Fruit fly (Drosophila melanogaster) whole organism, embryonic: Measurements from ENCODE around the gene CG7329.
A peak's percentile ranks its signal among the peaks of the same experiment; 100 is the strongest.

Experiments used
- Ada2b ChIP-seq: fragments of 200-800 bp; sonication (Bioruptor generic); IDR thresholded peaks from 2 replicates; pipeline ENCODE4 v1.3.6; 2022; ENCODE audit warnings: missing biosample characterization, missing genetic modification characterization
- Antp ChIP-seq: fragments of 200-800 bp; sonication (Bioruptor generic); optimal IDR thresholded peaks from 3 replicates; lab custom pipeline; 2016; ENCODE audit warnings: missing biosample characterization, missing genetic modification characterization
- CG10959 ChIP-seq: fragments of 200-800 bp; sonication (Bioruptor generic); IDR thresholded peaks from 2 replicates; pipeline ENCODE4 v1.3.6; 2022; ENCODE audit warnings: missing biosample characterization, missing genetic modification characterization
- CG11504 ChIP-seq: fragments of 200-800 bp; sonication (Bioruptor generic); optimal IDR thresholded peaks from 3 replicates; lab custom pipeline; 2019; ENCODE audit warnings: missing biosample characterization, mild to moderate bottlenecking, missing genetic modification characterization, moderate library complexity
- CG11695 ChIP-seq: fragments of 200-800 bp; sonication (Bioruptor generic); IDR thresholded peaks from 3 replicates; pipeline ENCODE4 v1.3.6; 2022; ENCODE audit warnings: missing biosample characterization, missing genetic modification characterization
- CG11696 ChIP-seq: fragments of 200-800 bp; sonication (Bioruptor generic); IDR thresholded peaks from 2 replicates; pipeline ENCODE4 v1.3.6; 2022; ENCODE audit warnings: missing biosample characterization, missing genetic modification characterization
- CG11723 ChIP-seq: fragments of 200-800 bp; sonication (Bioruptor generic); optimal IDR thresholded peaks from 2 replicates; lab custom pipeline; 2017; ENCODE audit warnings: missing biosample characterization, mild to moderate bottlenecking, missing genetic modification characterization
- CG12104 ChIP-seq: fragments of 200-800 bp; sonication (Bioruptor generic); optimal IDR thresholded peaks from 3 replicates; lab custom pipeline; 2016; ENCODE audit warnings: missing biosample characterization, missing genetic modification characterization
- CG12299 ChIP-seq: fragments of 200-800 bp; sonication (Bioruptor generic); optimal IDR thresholded peaks from 2 replicates; lab custom pipeline; 2018; ENCODE audit warnings: missing biosample characterization, mild to moderate bottlenecking, missing genetic modification characterization
- CG13624 ChIP-seq: fragments of 200-800 bp; sonication (Bioruptor generic); optimal IDR thresholded peaks from 2 replicates; lab custom pipeline; 2016; ENCODE audit warnings: missing biosample characterization, missing genetic modification characterization
- CG14441 ChIP-seq: fragments of 200-800 bp; sonication (Bioruptor generic); IDR thresholded peaks from 2 replicates; pipeline ENCODE4 v1.3.6; 2022; ENCODE audit warnings: missing biosample characterization, missing genetic modification characterization
- CG14965 ChIP-seq: fragments of 200-800 bp; sonication (Bioruptor generic); optimal IDR thresholded peaks from 2 replicates; lab custom pipeline; 2016; ENCODE audit warnings: missing biosample characterization, missing genetic modification characterization, borderline replicate concordance
- CG15269 ChIP-seq: fragments of 200-800 bp; sonication (Bioruptor generic); optimal IDR thresholded peaks from 2 replicates; lab custom pipeline; 2018; ENCODE audit warnings: missing biosample characterization, mild to moderate bottlenecking, missing genetic modification characterization, moderate library complexity
- CG15601 ChIP-seq: fragments of 200-800 bp; sonication (Bioruptor generic); optimal IDR thresholded peaks from 3 replicates; lab custom pipeline; 2019; ENCODE audit warnings: missing biosample characterization, mild to moderate bottlenecking, missing genetic modification characterization, moderate library complexity
- CG16813 ChIP-seq: fragments of 200-800 bp; sonication (Bioruptor generic); IDR thresholded peaks from 3 replicates; pipeline ENCODE4 v1.3.6; 2022; ENCODE audit warnings: missing biosample characterization, missing genetic modification characterization; ENCODE audit not compliant: partially characterized antibody
- CG17829 ChIP-seq: fragments of 200-800 bp; optimal IDR thresholded peaks from 2 replicates; lab custom pipeline; 2019; ENCODE audit warnings: missing biosample characterization, mild to moderate bottlenecking, missing genetic modification characterization, moderate library complexity
- CG30020 ChIP-seq: fragments of 200-800 bp; optimal IDR thresholded peaks from 2 replicates; lab custom pipeline; 2019; ENCODE audit warnings: missing biosample characterization, mild to moderate bottlenecking, missing genetic modification characterization, moderate library complexity
- CG3065 ChIP-seq: fragments of 200-800 bp; sonication (Bioruptor generic); optimal IDR thresholded peaks from 2 replicates; lab custom pipeline; 2016; ENCODE audit warnings: missing biosample characterization, missing genetic modification characterization
- CG6854 ChIP-seq: fragments of 200-800 bp; sonication (Bioruptor generic); optimal IDR thresholded peaks from 3 replicates; lab custom pipeline; 2017; ENCODE audit warnings: missing biosample characterization, mild to moderate bottlenecking, missing genetic modification characterization
- CG7839 ChIP-seq: fragments of 200-800 bp; sonication (Bioruptor generic); optimal IDR thresholded peaks from 3 replicates; lab custom pipeline; 2018; ENCODE audit warnings: missing biosample characterization, mild to moderate bottlenecking, missing genetic modification characterization, moderate library complexity
- CG8388 ChIP-seq: fragments of 200-800 bp; sonication (Bioruptor generic); optimal IDR thresholded peaks from 2 replicates; lab custom pipeline; 2019; ENCODE audit warnings: missing biosample characterization, mild to moderate bottlenecking, missing genetic modification characterization, moderate library complexity
- CG8478 ChIP-seq: fragments of >200 bp; optimal IDR thresholded peaks from 2 replicates; lab custom pipeline; 2018
- CG9932 ChIP-seq: fragments of 200-800 bp; sonication (Bioruptor generic); IDR thresholded peaks from 2 replicates; pipeline ENCODE4 v1.3.6; 2022; ENCODE audit warnings: missing biosample characterization, missing genetic modification characterization
- Deaf1 ChIP-seq: fragments of 200-800 bp; optimal IDR thresholded peaks from 3 replicates; lab custom pipeline; 2019; ENCODE audit warnings: missing biosample characterization, mild to moderate bottlenecking, missing genetic modification characterization, moderate library complexity
- Doc3 ChIP-seq: fragments of 200-800 bp; sonication (Bioruptor generic); IDR thresholded peaks from 3 replicates; pipeline ENCODE4 v1.3.6; 2022; ENCODE audit warnings: missing biosample characterization, missing genetic modification characterization; ENCODE audit not compliant: partially characterized antibody
- Dref ChIP-seq: fragments of 200-800 bp; sonication (Bioruptor generic); IDR thresholded peaks from 2 replicates; pipeline ENCODE4 v1.3.6; 2022; ENCODE audit warnings: missing biosample characterization, missing genetic modification characterization
- Fer2 ChIP-seq: fragments of 200-800 bp; sonication (Bioruptor generic); optimal IDR thresholded peaks from 2 replicates; lab custom pipeline; 2018; ENCODE audit warnings: missing biosample characterization, mild to moderate bottlenecking, missing genetic modification characterization, moderate library complexity
- GATAe ChIP-seq: fragments of 200-800 bp; sonication (Bioruptor generic); conservative IDR thresholded peaks from 2 replicates; pipeline ENCODE4 v1.3.6; 2022; ENCODE audit warnings: missing biosample characterization, missing genetic modification characterization
- H2.0 ChIP-seq: fragments of 200-800 bp; sonication (Bioruptor generic); IDR thresholded peaks from 2 replicates; pipeline ENCODE4 v1.3.6; 2022; ENCODE audit warnings: missing biosample characterization, missing genetic modification characterization
- HLH54F ChIP-seq: fragments of 200-800 bp; sonication (Bioruptor generic); optimal IDR thresholded peaks from 3 replicates; lab custom pipeline; 2016; ENCODE audit warnings: missing biosample characterization, missing genetic modification characterization
- Hr51 ChIP-seq, 2 experiments: fragments of 200-800 bp; sonication (Bioruptor generic); optimal IDR thresholded peaks; 2 replicates in 1 of 2; 3 replicates in 1 of 2; lab custom pipeline; 2016 to 2018; ENCODE audit warnings: missing biosample characterization in 2 of 2, missing genetic modification characterization in 2 of 2, mild to moderate bottlenecking in 1 of 2, moderate library complexity in 1 of 2
- Hr78 ChIP-seq, 2 experiments: fragments of 200-800 bp in 1 of 2; fragments of >200 bp in 1 of 2; sonication (Bioruptor generic) in 1 of 2; optimal IDR thresholded peaks; 2 replicates each; lab custom pipeline; 2017 to 2019; ENCODE audit warnings: missing biosample characterization in 2 of 2, missing genetic modification characterization in 2 of 2, mild to moderate bottlenecking in 1 of 2, moderate library complexity in 1 of 2
- Lhr ChIP-seq: fragments of 200-800 bp; sonication (Bioruptor generic); optimal IDR thresholded peaks from 3 replicates; lab custom pipeline; 2017; ENCODE audit warnings: mild to moderate bottlenecking, missing biosample characterization, missing genetic modification reagents, missing genetic modification characterization
- NC2β ChIP-seq: fragments of 200-800 bp; sonication (Bioruptor generic); optimal IDR thresholded peaks from 2 replicates; lab custom pipeline; 2016; ENCODE audit warnings: missing biosample characterization, missing genetic modification characterization
- Nf-YB ChIP-seq: fragments of 200-800 bp; sonication (Bioruptor generic); optimal IDR thresholded peaks from 3 replicates; lab custom pipeline; 2019; ENCODE audit warnings: missing biosample characterization, mild to moderate bottlenecking, missing genetic modification characterization, moderate library complexity
- Xrp1 ChIP-seq: fragments of 200-800 bp; sonication (Bioruptor generic); IDR thresholded peaks from 2 replicates; pipeline ENCODE4 v1.3.6; 2022; ENCODE audit warnings: missing biosample characterization, missing genetic modification characterization
- abd-A ChIP-seq: fragments of 200-800 bp; sonication (Bioruptor generic); optimal IDR thresholded peaks from 3 replicates; lab custom pipeline; 2019; ENCODE audit warnings: missing biosample characterization, mild to moderate bottlenecking, missing genetic modification characterization, moderate library complexity
- dmrt11E ChIP-seq: fragments of 200-800 bp; sonication (Bioruptor generic); optimal IDR thresholded peaks from 3 replicates; lab custom pipeline; 2018; ENCODE audit warnings: missing biosample characterization, mild to moderate bottlenecking, missing genetic modification characterization, moderate library complexity
- gce ChIP-seq: fragments of 200-800 bp; sonication (Bioruptor generic); IDR thresholded peaks from 3 replicates; pipeline ENCODE4 v1.3.6; 2022; ENCODE audit warnings: missing biosample characterization, missing genetic modification characterization
- gro ChIP-seq: fragments of 200-800 bp; sonication (Bioruptor generic); optimal IDR thresholded peaks from 2 replicates; lab custom pipeline; 2016; ENCODE audit warnings: missing biosample characterization, missing genetic modification characterization
- kay ChIP-seq: fragments of 200-800 bp; sonication (Bioruptor generic); optimal IDR thresholded peaks from 2 replicates; lab custom pipeline; 2016; ENCODE audit warnings: missing biosample characterization, missing genetic modification characterization
- lbe ChIP-seq: fragments of 200-800 bp; sonication (Bioruptor generic); optimal IDR thresholded peaks from 2 replicates; lab custom pipeline; 2016; ENCODE audit warnings: missing biosample characterization, mild to moderate bottlenecking, missing genetic modification characterization
- lmd ChIP-seq: fragments of 200-800 bp; sonication (Bioruptor generic); IDR thresholded peaks from 2 replicates; pipeline ENCODE4 v1.3.6; 2022; ENCODE audit warnings: missing biosample characterization, missing genetic modification characterization
- phol ChIP-seq: fragments of 200-800 bp; sonication (Bioruptor generic); optimal IDR thresholded peaks from 3 replicates; lab custom pipeline; 2018; ENCODE audit warnings: missing biosample characterization, mild to moderate bottlenecking, missing genetic modification characterization, moderate library complexity
- sob ChIP-seq: fragments of 200-800 bp; sonication (Bioruptor generic); IDR thresholded peaks from 2 replicates; pipeline ENCODE4 v1.3.6; 2022; ENCODE audit warnings: missing biosample characterization, missing genetic modification characterization
- tin ChIP-seq: fragments of 200-800 bp; sonication (Bioruptor generic); optimal IDR thresholded peaks from 3 replicates; lab custom pipeline; 2016; ENCODE audit warnings: missing biosample characterization, missing genetic modification characterization
- tx ChIP-seq: fragments of 200-800 bp; sonication (Bioruptor generic); optimal IDR thresholded peaks from 2 replicates; lab custom pipeline; 2016; ENCODE audit warnings: missing biosample characterization, missing genetic modification characterization
- unc-4 ChIP-seq: fragments of 200-800 bp; sonication (Bioruptor generic); IDR thresholded peaks from 2 replicates; pipeline ENCODE4 v1.3.6; 2022; ENCODE audit warnings: missing biosample characterization, missing genetic modification characterization; ENCODE audit not compliant: partially characterized antibody
- unpg ChIP-seq: fragments of 200-800 bp; sonication (Bioruptor generic); optimal IDR thresholded peaks from 3 replicates; lab custom pipeline; 2018; ENCODE audit warnings: missing biosample characterization, mild to moderate bottlenecking, missing genetic modification characterization, moderate library complexity
- wdn ChIP-seq: fragments of 200-800 bp; sonication (Bioruptor generic); IDR thresholded peaks from 2 replicates; pipeline ENCODE4 v1.3.6; 2022; ENCODE audit warnings: missing biosample characterization, missing genetic modification characterization
- zfh2 ChIP-seq: fragments of 200-800 bp; sonication (Bioruptor generic); optimal IDR thresholded peaks from 2 replicates; lab custom pipeline; 2016; ENCODE audit warnings: missing biosample characterization, missing genetic modification characterization

Gene CG7329

dm6 chr2L:10616767-10617166 lies 21.5 kb downstream of the CG7329 start (continued):
- TF ChIP-seq gro (GFP tag; lab: Kevin White, UChicago) (no peak), CG8478 (lab: Kevin White, UChicago) (no peak), unc-4 (GFP tag; lab: Robert Waterston, UW) (no peak), gce (peak; percentile 66; the same call in 1 of the 3 replicates), Deaf1 (tag; lab: Kevin White, UChicago) (peak; percentile 41), lbe (GFP tag; lab: Kevin White, UChicago) (no peak), Ada2b (GFP tag; lab: Robert Waterston, UW) (peak; percentile 69), H2.0 (GFP tag; lab: Robert Waterston, UW) (peak; percentile 76), CG11696 (0 out of 2 replicates have a peak, but pooled peaks have one; percentile 24), CG10959 (GFP tag; lab: Robert Waterston, UW) (peak; percentile 67), CG30020 (no peak), Doc3 (GFP tag; lab: Robert Waterston, UW) (no peak), Hr78 (GFP tag; optimal IDR thresholded peaks at IDR 0.05; lab: Kevin White, UChicago) (no peak), Xrp1 (GFP tag; lab: Robert Waterston, UW) (peak; percentile 90), unpg (GFP tag; lab: Kevin White, UChicago) (peak; percentile 85), Antp (peak; percentile 48), CG3065 (GFP tag; lab: Kevin White, UChicago) (no peak), CG7839 (tag; lab: Kevin White, UChicago) (peak; percentile 81), CG13624 (GFP tag; lab: Kevin White, UChicago) (peak; percentile 51), HLH54F (no peak), Fer2 (tag; lab: Kevin White, UChicago) (no peak), tx (GFP tag; lab: Kevin White, UChicago) (peak; percentile 28), dmrt11E (tag; lab: Kevin White, UChicago) (peak; percentile 74), CG16813 (GFP tag; lab: Robert Waterston, UW) (no peak), CG14965 (no peak), Nf-YB (peak; percentile 35), lmd (GFP tag; lab: Robert Waterston, UW) (peak; percentile 82), phol (tag; lab: Kevin White, UChicago) (peak; percentile 81), GATAe (GFP tag; lab: Robert Waterston, UW) (0 out of 2 replicates have a peak, but pooled peaks have one; percentile 25), CG11695 (peak; percentile 83), CG15601 (tag; lab: Kevin White, UChicago) (peak; percentile 73), CG14441 (GFP tag; lab: Robert Waterston, UW) (peak; percentile 81), Lhr (GFP tag; lab: Kevin White, UChicago) (peak; percentile 40), abd-A (tag; lab: Kevin White, UChicago) (no peak), Hr51 (GFP tag; optimal IDR thresholded peaks at IDR 0.05; lab: Kevin White, UChicago) (peak; percentile 23 to 79), CG6854 (GFP tag; lab: Kevin White, UChicago) (no peak), CG12299 (tag; lab: Kevin White, UChicago) (no peak), CG11504 (tag; lab: Kevin White, UChicago) (peak; percentile 99), CG11723 (GFP tag; lab: Kevin White, UChicago) (peak; percentile 19), zfh2 (no peak), CG8388 (GFP tag; lab: Kevin White, UChicago) (peak; percentile 82), CG17829 (tag; lab: Kevin White, UChicago) (peak; percentile 71), Dref (no peak), NC2β (GFP tag; lab: Kevin White, UChicago) (peak; percentile 54), CG12104 (GFP tag; lab: Kevin White, UChicago) (peak; percentile 21), tin (peak; percentile 68), CG15269 (tag; lab: Kevin White, UChicago) (peak; percentile 57), wdn (GFP tag; lab: Robert Waterston, UW) (0 out of 2 replicates have a peak, but pooled peaks have one; percentile 35), kay (GFP tag; lab: Kevin White, UChicago) (peak; percentile 29), sob (GFP tag; lab: Robert Waterston, UW) (peak; percentile 50; the same call in 1 of the 2 replicates), CG9932 (GFP tag; lab: Robert Waterston, UW) (no peak)
